Fruit fly (Drosophila melanogaster) whole organism, prepupa: ENCODE results near the gene CG9626.

Experiments
- CG6163 ChIP-seq: fragments of 200-800 bp; sonication (Bioruptor generic); IDR thresholded peaks from 3 replicates; pipeline ENCODE4 v1.3.6; 2022; ENCODE audit warnings: missing biosample characterization, missing genetic modification characterization
- CG6792 ChIP-seq: fragments of 200-800 bp; sonication (Bioruptor generic); optimal IDR thresholded peaks from 3 replicates; lab custom pipeline; 2016; ENCODE audit warnings: missing biosample characterization, missing genetic modification characterization
- CG7368 ChIP-seq: fragments of 200-800 bp; sonication (Bioruptor generic); optimal IDR thresholded peaks from 3 replicates; lab custom pipeline; 2016; ENCODE audit warnings: missing biosample characterization, missing genetic modification characterization

dm6 chr3R:8316344-8317105 is 15.7 kb upstream of the CG9626 start, which contains the start of gene Coq2:
- TF ChIP-seq CG6792 (GFP tag; lab: Kevin White, UChicago) (no peak), CG7368 (GFP tag; lab: Kevin White, UChicago) (no peak), CG6163 (peak; percentile 30; the same call in 1 of the 3 replicates)
